Worm (Caenorhabditis elegans) whole organism, mixed stage, embryonic: ENCODE data around the gene scl-11.

Experiments
- M03D4.4 ChIP-seq: sonication (generic microtip); optimal IDR thresholded peaks from 2 replicates; lab custom pipeline; 2017; ENCODE audit warnings: mild to moderate bottlenecking, missing genetic modification characterization, missing compliant biosample characterization
- bed-3 ChIP-seq: fragments of 200-800 bp; sonication (Bioruptor generic); optimal IDR thresholded peaks from 3 replicates; lab custom pipeline; 2018; ENCODE audit warnings: mild to moderate bottlenecking, missing genetic modification characterization, moderate library complexity, missing compliant biosample characterization
- blmp-1 ChIP-seq: fragments of 150-350 bp; optimal IDR thresholded peaks from 2 replicates; lab custom pipeline; 2014; ENCODE audit warnings: missing biosample characterization, missing genetic modification characterization
- ceh-43 ChIP-seq: fragments of 200-800 bp; sonication (Bioruptor generic); optimal IDR thresholded peaks from 2 replicates; lab custom pipeline; 2018; ENCODE audit warnings: mild to moderate bottlenecking, missing genetic modification characterization, moderate library complexity, missing compliant biosample characterization
- ceh-83 ChIP-seq: fragments of 200-800 bp; sonication (Bioruptor generic); optimal IDR thresholded peaks from 2 replicates; lab custom pipeline; 2018; ENCODE audit warnings: mild to moderate bottlenecking, missing genetic modification characterization, missing compliant biosample characterization
- ces-1 ChIP-seq: fragments of 150-350 bp; optimal IDR thresholded peaks from 2 replicates; lab custom pipeline; 2014; ENCODE audit warnings: missing biosample characterization, missing genetic modification reagents, missing genetic modification characterization
- cnd-1 ChIP-seq: fragments of 200-800 bp; sonication (Bioruptor generic); optimal IDR thresholded peaks from 2 replicates; lab custom pipeline; 2018; ENCODE audit warnings: mild to moderate bottlenecking, missing genetic modification characterization, missing compliant biosample characterization
- drap-1 ChIP-seq: fragments of 200-800 bp; sonication (Bioruptor generic); optimal IDR thresholded peaks from 3 replicates; lab custom pipeline; 2018; ENCODE audit warnings: mild to moderate bottlenecking, missing genetic modification characterization, missing compliant biosample characterization
- elt-1 ChIP-seq: sonication (generic microtip); optimal IDR thresholded peaks from 2 replicates; lab custom pipeline; 2017; ENCODE audit warnings: missing genetic modification characterization, mild to moderate bottlenecking, missing compliant biosample characterization, antibody characterized with exemption, moderate library complexity, borderline replicate concordance; ENCODE audit not compliant: insufficient read depth
- elt-3 ChIP-seq: fragments of 150-350 bp; optimal IDR thresholded peaks from 2 replicates; lab custom pipeline; 2014; ENCODE audit warnings: missing biosample characterization, missing genetic modification characterization
- flh-1 ChIP-seq: fragments of 200-800 bp; sonication (Bioruptor generic); optimal IDR thresholded peaks from 2 replicates; lab custom pipeline; 2018; ENCODE audit warnings: mild to moderate bottlenecking, missing genetic modification characterization, moderate library complexity, missing compliant biosample characterization
- ham-2 ChIP-seq: fragments of 200-800 bp; sonication (Bioruptor generic); optimal IDR thresholded peaks from 2 replicates; lab custom pipeline; 2018; ENCODE audit warnings: mild to moderate bottlenecking, missing genetic modification characterization, missing compliant biosample characterization
- hlh-1 ChIP-seq: fragments of 150-350 bp; optimal IDR thresholded peaks from 2 replicates; lab custom pipeline; 2014; ENCODE audit warnings: missing biosample characterization, missing genetic modification reagents, missing genetic modification characterization
- lin-13 ChIP-seq: fragments of 150-350 bp; optimal IDR thresholded peaks from 2 replicates; lab custom pipeline; 2014; ENCODE audit warnings: missing biosample characterization, missing genetic modification characterization
- lin-32 ChIP-seq: fragments of 200-800 bp; sonication (Bioruptor generic); optimal IDR thresholded peaks from 2 replicates; lab custom pipeline; 2018; ENCODE audit warnings: mild to moderate bottlenecking, missing genetic modification characterization, missing compliant biosample characterization
- lsy-2 ChIP-seq: fragments of 150-350 bp; optimal IDR thresholded peaks from 2 replicates; lab custom pipeline; 2014; ENCODE audit warnings: missing biosample characterization, missing genetic modification characterization
- mep-1 ChIP-seq: fragments of 150-350 bp; optimal IDR thresholded peaks from 2 replicates; lab custom pipeline; 2017; ENCODE audit warnings: missing biosample characterization, missing genetic modification reagents, missing genetic modification characterization, inconsistent platforms
- mls-2 ChIP-seq: sonication (generic microtip); optimal IDR thresholded peaks from 2 replicates; lab custom pipeline; 2016; ENCODE audit warnings: mild to moderate bottlenecking, missing genetic modification characterization, moderate library complexity, missing compliant biosample characterization
- nhr-12 ChIP-seq: fragments of 150-350 bp; optimal IDR thresholded peaks from 2 replicates; lab custom pipeline; 2014; ENCODE audit warnings: missing biosample characterization, missing genetic modification characterization
- nhr-2 ChIP-seq: fragments of 150-350 bp; optimal IDR thresholded peaks from 2 replicates; lab custom pipeline; 2014; ENCODE audit warnings: missing biosample characterization, missing genetic modification characterization
- nhr-237 ChIP-seq: fragments of 150-350 bp; optimal IDR thresholded peaks from 2 replicates; lab custom pipeline; 2014; ENCODE audit warnings: missing biosample characterization, missing genetic modification characterization
- nhr-28 ChIP-seq: fragments of 150-350 bp; optimal IDR thresholded peaks from 2 replicates; lab custom pipeline; 2014; ENCODE audit warnings: missing biosample characterization, missing genetic modification characterization
- nhr-76 ChIP-seq: sonication (generic microtip); optimal IDR thresholded peaks from 2 replicates; lab custom pipeline; 2017; ENCODE audit warnings: missing biosample characterization, missing genetic modification characterization
- pha-4 ChIP-seq: fragments of 150-350 bp; optimal IDR thresholded peaks from 2 replicates; lab custom pipeline; 2018; ENCODE audit warnings: missing biosample characterization, missing genetic modification reagents, missing genetic modification characterization
- snpc-4 ChIP-seq: fragments of 150-350 bp; optimal IDR thresholded peaks from 2 replicates; lab custom pipeline; 2014; ENCODE audit warnings: missing biosample characterization, missing genetic modification characterization
- tbx-8 ChIP-seq: fragments of 200-800 bp; sonication (Bioruptor generic); optimal IDR thresholded peaks from 2 replicates; lab custom pipeline; 2018; ENCODE audit warnings: mild to moderate bottlenecking, missing genetic modification characterization, moderate library complexity, missing compliant biosample characterization
- unc-120 ChIP-seq: sonication (generic microtip); optimal IDR thresholded peaks from 2 replicates; lab custom pipeline; 2017; ENCODE audit warnings: missing genetic modification characterization, missing compliant biosample characterization; ENCODE audit not compliant: poor library complexity, severe bottlenecking
- unc-39 ChIP-seq: fragments of 150-350 bp; optimal IDR thresholded peaks from 2 replicates; lab custom pipeline; 2014; ENCODE audit warnings: missing biosample characterization, missing genetic modification characterization
- unc-62 ChIP-seq: fragments of 150-350 bp; optimal IDR thresholded peaks from 2 replicates; lab custom pipeline; 2014; ENCODE audit warnings: missing biosample characterization, missing genetic modification reagents, missing genetic modification characterization
- zip-8 ChIP-seq: fragments of 150-350 bp; optimal IDR thresholded peaks from 2 replicates; lab custom pipeline; 2014; ENCODE audit warnings: missing biosample characterization, missing genetic modification characterization
- ztf-11 ChIP-seq: fragments of 150-350 bp; optimal IDR thresholded peaks from 2 replicates; lab custom pipeline; 2014; ENCODE audit warnings: missing biosample characterization, missing genetic modification characterization

Gene scl-11

ce11 chrIV:13036835-13037234 is 14.3 kb upstream of the scl-11 start:
- no peak for TF ChIP-seq unc-39 (tag; lab: Kevin White, UChicago)
- TF ChIP-seq ceh-83 (GFP tag; lab: Kevin White, UChicago): peak; percentile 7
- peak; percentile 33 for TF ChIP-seq unc-62 (GFP tag; lab: Kevin White, UChicago)
- no peak for TF ChIP-seq nhr-12 (tag; lab: Kevin White, UChicago)
- TF ChIP-seq elt-1 (tag; lab: Kevin White, UChicago): peak; percentile 92
- peak; percentile 12 for TF ChIP-seq ces-1

- TF ChIP-seq hlh-1 (tag; lab: Kevin White, UChicago) (no peak), lin-13 (tag; lab: Kevin White, UChicago) (no peak), unc-39 (tag; lab: Kevin White, UChicago) (no peak), tbx-8 (GFP tag; lab: Kevin White, UChicago) (no peak), ceh-83 (GFP tag; lab: Kevin White, UChicago) (no peak), cnd-1 (tag; lab: Kevin White, UChicago) (no peak), blmp-1 (tag; lab: Kevin White, UChicago) (no peak), unc-62 (GFP tag; lab: Kevin White, UChicago) (no peak), bed-3 (no peak)
Observed at ce11 chrIV:13038888-13039287, 12.3 kb upstream of the scl-11 start, which contains the start of gene F49E11.2. Gene F49E11.2, minus strand, starts transcription at chrIV:13038988.

ce11 chrIV:13041486-13041885 is 9.7 kb upstream of the scl-11 start:
- TF ChIP-seq nhr-28 (tag; lab: Kevin White, UChicago) (no peak), elt-3 (no peak), unc-62 (GFP tag; lab: Kevin White, UChicago) (no peak), flh-1 (GFP tag; lab: Kevin White, UChicago) (no peak), drap-1 (GFP tag; lab: Kevin White, UChicago) (no peak), ztf-11 (no peak), cnd-1 (tag; lab: Kevin White, UChicago) (no peak)

ce11 chrIV:13042091-13042490 is 9.1 kb upstream of the scl-11 start, which contains the start of gene amt-2:
Gene amt-2, plus strand, starts transcription at chrIV:13042391.
- no peak for TF ChIP-seq unc-39 (tag; lab: Kevin White, UChicago)
- no peak for TF ChIP-seq ces-1

DNA sequence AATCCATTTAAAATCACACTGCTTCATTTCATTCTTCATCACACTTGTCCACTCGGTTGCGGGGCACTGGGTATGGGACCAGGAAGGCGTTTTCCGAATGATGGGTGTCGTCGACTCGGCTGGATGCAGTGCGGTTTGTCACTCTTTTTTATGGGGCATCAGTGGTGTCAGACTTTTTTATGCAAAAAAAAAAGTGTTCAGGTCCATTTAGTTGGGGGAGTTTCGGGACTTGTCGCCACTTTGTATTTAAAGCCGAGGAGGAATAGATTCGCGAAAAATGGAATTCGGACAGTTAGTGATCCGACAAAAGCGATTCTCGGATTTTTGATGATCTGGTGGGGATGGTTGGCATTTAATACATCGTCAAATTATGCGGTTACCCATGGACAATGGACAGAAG is 6.2 kb upstream of the scl-11 start:
- TF ChIP-seq ham-2 (GFP tag; lab: Kevin White, UChicago): no peak
- no peak for TF ChIP-seq elt-1 (tag; lab: Kevin White, UChicago)
- TF ChIP-seq drap-1 (GFP tag; lab: Kevin White, UChicago): no peak
- TF ChIP-seq lin-32: no peak
- TF ChIP-seq unc-120 (tag; lab: Kevin White, UChicago): no peak
- TF ChIP-seq ceh-43 (GFP tag; lab: Kevin White, UChicago): no peak
- TF ChIP-seq nhr-76 (tag; lab: Kevin White, UChicago): no peak
- TF ChIP-seq nhr-2: no peak
- TF ChIP-seq flh-1 (GFP tag; lab: Kevin White, UChicago): no peak
- TF ChIP-seq mls-2 (tag; lab: Kevin White, UChicago): no peak
- no peak for TF ChIP-seq ces-1
- no peak for TF ChIP-seq ceh-83 (GFP tag; lab: Kevin White, UChicago)
- TF ChIP-seq cnd-1 (tag; lab: Kevin White, UChicago): no peak
- no peak for TF ChIP-seq tbx-8 (GFP tag; lab: Kevin White, UChicago)
- no peak for TF ChIP-seq nhr-237 (tag; lab: Kevin White, UChicago)

DNA sequence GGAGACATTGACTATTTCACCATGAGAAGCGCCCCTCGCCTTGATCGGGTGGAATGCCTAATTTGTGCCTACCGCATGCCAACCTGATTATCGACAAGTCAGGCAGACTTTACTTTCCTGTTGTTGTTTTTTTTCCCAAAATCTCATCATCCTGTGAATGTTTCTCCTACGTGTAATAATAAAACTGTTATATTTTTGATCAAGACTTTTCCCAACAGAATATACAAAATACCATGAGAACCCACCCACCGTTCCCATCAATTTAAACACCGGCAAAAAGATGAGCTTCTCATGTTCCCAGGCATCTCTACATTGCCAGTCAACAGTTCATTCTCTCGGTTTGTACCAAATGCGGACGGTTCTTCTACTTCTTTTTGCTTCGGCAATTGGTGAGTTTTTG is 4.3 kb upstream of the scl-11 start, which contains the start of gene scl-9:
TSS of gene scl-9 (plus strand) at position 301 of the 400 bp plus-strand sequence.
- TF ChIP-seq pha-4 (tag; lab: Kevin White, UChicago) (no peak), snpc-4 (no peak), elt-3 (no peak), mep-1 (no peak), nhr-237 (tag; lab: Kevin White, UChicago) (no peak), blmp-1 (tag; lab: Kevin White, UChicago) (no peak), tbx-8 (GFP tag; lab: Kevin White, UChicago) (no peak), lsy-2 (no peak), ham-2 (GFP tag; lab: Kevin White, UChicago) (no peak), ceh-83 (GFP tag; lab: Kevin White, UChicago) (no peak), M03D4.4 (tag; lab: Kevin White, UChicago) (no peak), nhr-12 (tag; lab: Kevin White, UChicago) (no peak), lin-32 (no peak), lin-13 (tag; lab: Kevin White, UChicago) (no peak), mls-2 (tag; lab: Kevin White, UChicago) (no peak), nhr-28 (tag; lab: Kevin White, UChicago) (no peak), zip-8 (tag; lab: Kevin White, UChicago) (no peak), nhr-2 (no peak), flh-1 (GFP tag; lab: Kevin White, UChicago) (no peak)
- TF ChIP-seq, all 35 proteins: peak for 0
